Worm (Caenorhabditis elegans): ENCODE measurements around the gene emb-5.
A peak's percentile ranks its signal among the peaks of the same experiment; 100 is the strongest.

Gene emb-5

ce11 chrIII:4756983-4757382, 36.5 kb upstream of the emb-5 start, which contains the start of gene fbxl-2 (continued):
- TF ChIP-seq pha-4 (GFP tag; IDR thresholded peaks at IDR 0.05) = no peak
- no peak for TF ChIP-seq pha-4 (tag; optimal IDR thresholded peaks at IDR 0.05)
- TF ChIP-seq pqm-1 (tag; optimal IDR thresholded peaks at IDR 0.05) = peak; percentile 51
- peak; percentile 91 for TF ChIP-seq dmd-6 (GFP tag; IDR thresholded peaks at IDR 0.05)
- peak; percentile 93 for TF ChIP-seq ceh-20 (GFP tag; IDR thresholded peaks at IDR 0.05)
- TF ChIP-seq F49E8.2 (tag; optimal IDR thresholded peaks at IDR 0.05; ENCODE audit: borderline replicate concordance) = peak; percentile 28
- TF ChIP-seq lin-29 (GFP tag; IDR thresholded peaks at IDR 0.05) = peak; percentile 83
- TF ChIP-seq tag-97 (GFP tag; IDR thresholded peaks at IDR 0.05) = no peak
- peak; percentile 51; the same call in 1 of the 2 replicates for TF ChIP-seq lim-7 (GFP tag; IDR thresholded peaks at IDR 0.05)
- TF ChIP-seq nhr-48 (tag; optimal IDR thresholded peaks at IDR 0.05) = peak; percentile 70
- TF ChIP-seq nhr-237 (tag; optimal IDR thresholded peaks at IDR 0.05) = no peak
- peak; percentile 83 for TF ChIP-seq F10B5.3 (tag; optimal IDR thresholded peaks at IDR 0.05)
- no peak for TF ChIP-seq ces-1 (GFP tag; optimal IDR thresholded peaks at IDR 0.05)
- TF ChIP-seq nhr-11 (tag; optimal IDR thresholded peaks at IDR 0.05) = peak; percentile 90
- peak; percentile 85 to 97 for TF ChIP-seq lsy-2 (tag; optimal IDR thresholded peaks at IDR 0.05)
- TF ChIP-seq hif-1 (tag; optimal IDR thresholded peaks at IDR 0.05) = peak; percentile 17 to 84
- peak; percentile 44 for TF ChIP-seq ceh-32 (tag; optimal IDR thresholded peaks at IDR 0.05; ENCODE audit: poor library complexity)
- TF ChIP-seq lin-1 (GFP tag; IDR thresholded peaks at IDR 0.05) = peak; percentile 87
- TF ChIP-seq lin-13 (GFP tag; optimal IDR thresholded peaks at IDR 0.05) = peak; percentile 94
- TF ChIP-seq hlh-30 (tag; optimal IDR thresholded peaks at IDR 0.05; ENCODE audit: insufficient read depth) = peak; percentile 90
- 0 out of 2 replicates have a peak, but pooled peaks have one; percentile 56 for TF ChIP-seq ZK337.2 (GFP tag; IDR thresholded peaks at IDR 0.05)
- TF ChIP-seq aly-2 (tag; optimal IDR thresholded peaks at IDR 0.05) = no peak
- peak; percentile 75; the same call in 1 of the 2 replicates for TF ChIP-seq Y105C5A.15 (GFP tag; IDR thresholded peaks at IDR 0.05)
- TF ChIP-seq dve-1 (tag; optimal IDR thresholded peaks at IDR 0.05; ENCODE audit: insufficient read depth) = peak; percentile 95
- peak; percentile 97 for TF ChIP-seq mes-2 (tag; optimal IDR thresholded peaks at IDR 0.05; ENCODE audit: poor library complexity, severe bottlenecking)
- peak in 1 of 2 experiments; percentile 92 for TF ChIP-seq unc-62 (GFP tag; optimal IDR thresholded peaks at IDR 0.05 in 1 of 2)
- no peak for TF ChIP-seq unc-62 (tag; optimal IDR thresholded peaks at IDR 0.05)
- TF ChIP-seq ctbp-1 (GFP tag; IDR thresholded peaks at IDR 0.05) = peak; percentile 85
- no peak for TF ChIP-seq sdz-12 (GFP tag; optimal IDR thresholded peaks at IDR 0.05)
- peak; percentile 82 for TF ChIP-seq egl-43 (GFP tag; IDR thresholded peaks at IDR 0.05)
- TF ChIP-seq skn-1 (tag; optimal IDR thresholded peaks at IDR 0.05) = no peak
- peak in 1 of 2 experiments; percentile 59 for TF ChIP-seq mdl-1 (tag; optimal IDR thresholded peaks at IDR 0.05)
- peak; percentile 87 for TF ChIP-seq dmd-9 (GFP tag; IDR thresholded peaks at IDR 0.05)
- TF ChIP-seq snpc-1.2 (GFP tag; IDR thresholded peaks at IDR 0.05) = 0 out of 2 replicates have a peak, but pooled peaks have one; percentile 54
- peak; percentile 84 for TF ChIP-seq tra-1 (GFP tag; IDR thresholded peaks at IDR 0.05)
- TF ChIP-seq php-3 (GFP tag; IDR thresholded peaks at IDR 0.05) = peak; percentile 73
- TF ChIP-seq Y48G9A.11 (GFP tag; IDR thresholded peaks at IDR 0.05) = peak; percentile 73
- peak; percentile 65 for TF ChIP-seq jun-1 (tag; optimal IDR thresholded peaks at IDR 0.05)
- peak; percentile 94 for TF ChIP-seq hmg-1.1 (GFP tag; IDR thresholded peaks at IDR 0.05)
- peak in 1 of 2 experiments; percentile 73; a peak in 1 of 4 replicates for TF ChIP-seq madf-5 (GFP tag; IDR thresholded peaks at IDR 0.05)
- peak; percentile 82 for TF ChIP-seq madf-9 (GFP tag; conservative IDR thresholded peaks at IDR 0.05)
- TF ChIP-seq mxl-2 (GFP tag; conservative IDR thresholded peaks at IDR 0.05) = 0 out of 2 replicates have a peak, but pooled peaks have one; percentile 57
- TF ChIP-seq T20F7.1 (GFP tag; optimal IDR thresholded peaks at IDR 0.05) = no peak
- no peak for TF ChIP-seq snpc-4 (tag; optimal IDR thresholded peaks at IDR 0.05)
- peak; percentile 28 for TF ChIP-seq zip-2 (tag; optimal IDR thresholded peaks at IDR 0.05)
- peak; percentile 94 for TF ChIP-seq lin-38 (GFP tag; IDR thresholded peaks at IDR 0.05)
- peak; percentile 76 for TF ChIP-seq nhr-28 (tag; optimal IDR thresholded peaks at IDR 0.05)
- peak; percentile 95 for TF ChIP-seq mep-1 (tag; optimal IDR thresholded peaks at IDR 0.05)
- peak; percentile 89 for TF ChIP-seq hlh-11 (tag; optimal IDR thresholded peaks at IDR 0.05)
- peak; percentile 94 for TF ChIP-seq duxl-1 (tag; optimal IDR thresholded peaks at IDR 0.05; ENCODE audit: poor library complexity)

Data from whole organism, L4 larva.